Fruit fly (Drosophila melanogaster) whole organism, adult: ENCODE results near the gene CG10512.

Experiments used
- CG5204 ChIP-seq: fragments of 200-800 bp; sonication (Bioruptor generic); optimal IDR thresholded peaks from 2 replicates; lab custom pipeline; 2016; ENCODE audit warnings: missing biosample characterization, missing genetic modification characterization
- Crg-1 ChIP-seq: fragments of 200-800 bp; sonication (Bioruptor generic); optimal IDR thresholded peaks from 2 replicates; lab custom pipeline; 2016; ENCODE audit warnings: missing biosample characterization, missing genetic modification characterization
- Hr96 ChIP-seq: fragments of 200-800 bp; sonication (Bioruptor generic); optimal IDR thresholded peaks from 2 replicates; lab custom pipeline; 2016; ENCODE audit warnings: missing biosample characterization, missing genetic modification characterization
- Mnt ChIP-seq: fragments of 200-800 bp; sonication (Bioruptor generic); optimal IDR thresholded peaks from 2 replicates; lab custom pipeline; 2016; ENCODE audit warnings: missing biosample characterization, mild to moderate bottlenecking, missing genetic modification characterization
- bab1 ChIP-seq: fragments of 200-800 bp; sonication (Bioruptor generic); optimal IDR thresholded peaks from 3 replicates; lab custom pipeline; 2019; ENCODE audit warnings: missing biosample characterization, mild to moderate bottlenecking, missing genetic modification characterization, moderate library complexity
- cnc ChIP-seq, 2 experiments: fragments of >200 bp; optimal IDR thresholded peaks; 2 replicates each; lab custom pipeline; 2017
- pad ChIP-seq: fragments of 200-800 bp; sonication (Bioruptor generic); optimal IDR thresholded peaks from 3 replicates; lab custom pipeline; 2017; ENCODE audit warnings: missing biosample characterization, missing genetic modification characterization, mild to moderate bottlenecking, moderate library complexity, missing genetic modification reagents
- tj ChIP-seq: fragments of 200-800 bp; sonication (Bioruptor generic); optimal IDR thresholded peaks from 3 replicates; lab custom pipeline; 2017; ENCODE audit warnings: missing biosample characterization, mild to moderate bottlenecking, missing genetic modification characterization, moderate library complexity

- TF ChIP-seq Hr96 (GFP tag; lab: Kevin White, UChicago) (no peak), tj (GFP tag; lab: Kevin White, UChicago) (no peak), Mnt (GFP tag; lab: Kevin White, UChicago) (no peak), pad (GFP tag; lab: Kevin White, UChicago) (no peak), Crg-1 (GFP tag; lab: Kevin White, UChicago) (no peak), CG5204 (no peak), cnc (optimal IDR thresholded peaks at IDR 0.05; lab: Kevin White, UChicago) (no peak), bab1 (GFP tag; lab: Kevin White, UChicago) (no peak)
Observed at dm6 chr3L:21252932-21253760, 50.4 kb downstream of the CG10512 start.
